Worm (Caenorhabditis elegans) whole organism, young adult: ENCODE results near the gene mlc-4.

Experiments
- B0035.1 ChIP-seq: sonication (generic microtip); optimal IDR thresholded peaks from 2 replicates; lab custom pipeline; 2016; ENCODE audit warnings: missing genetic modification characterization, mild to moderate bottlenecking, missing compliant biosample characterization, missing genotype, missing genetic modification reagents
- F49E8.2 ChIP-seq: sonication (generic microtip); optimal IDR thresholded peaks from 3 replicates; lab custom pipeline; 2017; ENCODE audit warnings: missing genetic modification characterization, mild to moderate bottlenecking, missing compliant biosample characterization, antibody characterized with exemption, moderate library complexity; ENCODE audit not compliant: insufficient read depth
- F55B11.4 ChIP-seq: sonication (generic microtip); optimal IDR thresholded peaks from 2 replicates; lab custom pipeline; 2016; ENCODE audit warnings: missing compliant biosample characterization, missing genetic modification characterization, borderline replicate concordance; ENCODE audit not compliant: insufficient read depth
- K12H6.12 ChIP-seq: fragments of 200-800 bp; sonication (Bioruptor generic); optimal IDR thresholded peaks from 2 replicates; lab custom pipeline; 2018; ENCODE audit warnings: mild to moderate bottlenecking, missing genetic modification characterization, missing compliant biosample characterization
- Y56A3A.18 ChIP-seq: fragments of 200-800 bp; sonication (Bioruptor generic); IDR thresholded peaks from 2 replicates; pipeline ENCODE4 v1.3.6; 2022; ENCODE audit warnings: missing genetic modification reagents, missing genetic modification characterization, missing compliant biosample characterization
- Y79H2A.3 ChIP-seq: fragments of 200-800 bp; sonication (Bioruptor generic); conservative IDR thresholded peaks from 2 replicates; pipeline ENCODE4 v1.3.6; 2022; ENCODE audit warnings: missing genetic modification reagents, missing genetic modification characterization, missing compliant biosample characterization
- Y95B8A.8 ChIP-seq: fragments of 200-800 bp; sonication (Bioruptor generic); IDR thresholded peaks from 2 replicates; pipeline ENCODE4 v1.3.6; 2022; ENCODE audit warnings: missing genetic modification reagents, missing genetic modification characterization, missing compliant biosample characterization
- akir-1 ChIP-seq: fragments of 200-800 bp; sonication (Bioruptor generic); optimal IDR thresholded peaks from 2 replicates; lab custom pipeline; 2018; ENCODE audit warnings: mild to moderate bottlenecking, missing genetic modification characterization, moderate library complexity, missing compliant biosample characterization
- ama-1 ChIP-seq, 3 experiments: fragments of 150-350 bp in 1 of 3; sonication (generic microtip) in 2 of 3; optimal IDR thresholded peaks; 2 replicates each; lab custom pipeline; 2014 to 2018; ENCODE audit warnings: missing biosample characterization in 2 of 3, missing genetic modification characterization in 2 of 3, missing genetic modification reagents in 2 of 3
- aptf-2 ChIP-seq: fragments of 200-800 bp; sonication (Bioruptor generic); conservative IDR thresholded peaks from 2 replicates; pipeline ENCODE4 v1.3.6; 2022; ENCODE audit warnings: missing genetic modification reagents, missing genetic modification characterization, missing compliant biosample characterization
- aptf-3 ChIP-seq: fragments of 200-800 bp; sonication (Bioruptor generic); IDR thresholded peaks from 2 replicates; pipeline ENCODE4 v1.3.6; 2022; ENCODE audit warnings: missing genetic modification characterization, missing compliant biosample characterization
- attf-3 ChIP-seq: fragments of 200-800 bp; sonication (Bioruptor generic); conservative IDR thresholded peaks from 2 replicates; pipeline ENCODE4 v1.3.6; 2022; ENCODE audit warnings: missing genetic modification reagents, missing genetic modification characterization, missing compliant biosample characterization
- attf-5 ChIP-seq: fragments of 200-800 bp; sonication (Bioruptor generic); optimal IDR thresholded peaks from 2 replicates; lab custom pipeline; 2018; ENCODE audit warnings: mild to moderate bottlenecking, missing genetic modification characterization, missing compliant biosample characterization
- bed-2 ChIP-seq: fragments of 200-800 bp; sonication (Bioruptor generic); IDR thresholded peaks from 2 replicates; pipeline ENCODE4 v1.3.6; 2022; ENCODE audit warnings: missing genetic modification reagents, missing genetic modification characterization, missing compliant biosample characterization
- ccch-3 ChIP-seq: fragments of 200-800 bp; sonication (Bioruptor generic); optimal IDR thresholded peaks from 2 replicates; lab custom pipeline; 2018; ENCODE audit warnings: mild to moderate bottlenecking, missing genetic modification characterization, missing compliant biosample characterization
- ceh-100 ChIP-seq: fragments of 200-800 bp; sonication (Bioruptor generic); IDR thresholded peaks from 2 replicates; pipeline ENCODE4 v1.3.6; 2022; ENCODE audit warnings: missing genetic modification reagents, missing genetic modification characterization, missing compliant biosample characterization
- die-1 ChIP-seq: sonication (generic microtip); optimal IDR thresholded peaks from 2 replicates; lab custom pipeline; 2016; ENCODE audit warnings: missing genotype, mild to moderate bottlenecking, missing genetic modification characterization, missing compliant biosample characterization
- dox-1 ChIP-seq: fragments of 200-800 bp; sonication (Bioruptor generic); IDR thresholded peaks from 2 replicates; pipeline ENCODE4 v1.3.6; 2022; ENCODE audit warnings: missing genetic modification reagents, missing genetic modification characterization, missing compliant biosample characterization
- dpff-1 ChIP-seq: sonication (generic microtip); optimal IDR thresholded peaks from 2 replicates; lab custom pipeline; 2017; ENCODE audit warnings: mild to moderate bottlenecking, missing genetic modification characterization, missing compliant biosample characterization
- efl-1 ChIP-seq: fragments of 150-350 bp; optimal IDR thresholded peaks from 2 replicates; lab custom pipeline; 2014; ENCODE audit warnings: missing biosample characterization, missing genetic modification reagents, missing genetic modification characterization
- egl-44 ChIP-seq: fragments of 200-800 bp; sonication (Bioruptor generic); IDR thresholded peaks from 2 replicates; pipeline ENCODE4 v1.3.6; 2022; ENCODE audit warnings: missing genetic modification reagents, missing genetic modification characterization, missing compliant biosample characterization
- fkh-3 ChIP-seq: sonication (generic microtip); optimal IDR thresholded peaks from 2 replicates; lab custom pipeline; 2016; ENCODE audit warnings: mild to moderate bottlenecking, missing genetic modification characterization, missing compliant biosample characterization
- hlh-12 ChIP-seq: sonication (generic microtip); optimal IDR thresholded peaks from 2 replicates; lab custom pipeline; 2016; ENCODE audit warnings: missing genetic modification characterization, missing compliant biosample characterization
- hmg-1.2 ChIP-seq: fragments of 200-800 bp; sonication (Bioruptor generic); IDR thresholded peaks from 2 replicates; pipeline ENCODE4 v1.3.6; 2022; ENCODE audit warnings: missing genetic modification reagents, missing genetic modification characterization, missing compliant biosample characterization
- lag-1 ChIP-seq: fragments of 200-800 bp; sonication (Bioruptor generic); IDR thresholded peaks from 2 replicates; pipeline ENCODE4 v1.3.6; 2022; ENCODE audit warnings: missing genetic modification reagents, missing genetic modification characterization, missing compliant biosample characterization
- let-526 ChIP-seq: fragments of 200-800 bp; sonication (Bioruptor generic); IDR thresholded peaks from 2 replicates; pipeline ENCODE4 v1.3.6; 2022; ENCODE audit warnings: missing genetic modification reagents, missing genetic modification characterization, missing compliant biosample characterization
- lin-26 ChIP-seq: fragments of 200-800 bp; sonication (Bioruptor generic); IDR thresholded peaks from 2 replicates; pipeline ENCODE4 v1.3.6; 2022; ENCODE audit warnings: missing genetic modification reagents, missing genetic modification characterization, missing compliant biosample characterization
- lin-35 ChIP-seq, 3 experiments: fragments of 150-350 bp in 2 of 3; sonication (generic microtip) in 1 of 3; optimal IDR thresholded peaks; 2 replicates each; lab custom pipeline; 2014 to 2018; ENCODE audit warnings: missing biosample characterization in 3 of 3, missing genetic modification characterization in 3 of 3, missing genetic modification reagents in 3 of 3
- lin-54 ChIP-seq: fragments of 200-800 bp; sonication (Bioruptor generic); optimal IDR thresholded peaks from 2 replicates; lab custom pipeline; 2018; ENCODE audit warnings: mild to moderate bottlenecking, missing genetic modification characterization, missing compliant biosample characterization
- lsy-27 ChIP-seq: sonication (generic microtip); optimal IDR thresholded peaks from 2 replicates; lab custom pipeline; 2017; ENCODE audit warnings: missing genetic modification characterization, mild to moderate bottlenecking, missing compliant biosample characterization, antibody characterized with exemption, missing genotype, borderline replicate concordance; ENCODE audit not compliant: insufficient read depth
- madf-3 ChIP-seq: fragments of 200-800 bp; sonication (Bioruptor generic); IDR thresholded peaks from 2 replicates; pipeline ENCODE4 v1.3.6; 2022; ENCODE audit warnings: missing genetic modification reagents, missing genetic modification characterization, missing compliant biosample characterization
- mcd-1 ChIP-seq: fragments of 200-800 bp; sonication (Bioruptor generic); IDR thresholded peaks from 2 replicates; pipeline ENCODE4 v1.3.6; 2022; ENCODE audit warnings: missing genetic modification reagents, missing genetic modification characterization, missing compliant biosample characterization
- nfya-1 ChIP-seq: sonication (generic microtip); optimal IDR thresholded peaks from 2 replicates; lab custom pipeline; 2017; ENCODE audit warnings: antibody characterized with exemption, missing compliant biosample characterization, missing genetic modification characterization, borderline replicate concordance; ENCODE audit not compliant: insufficient read depth
- nfyb-1 ChIP-seq: fragments of 200-800 bp; sonication (Bioruptor generic); IDR thresholded peaks from 2 replicates; pipeline ENCODE4 v1.3.6; 2022; ENCODE audit warnings: missing genetic modification reagents, missing genetic modification characterization, missing compliant biosample characterization
- nhr-179 ChIP-seq: sonication (generic microtip); optimal IDR thresholded peaks from 2 replicates; lab custom pipeline; 2016; ENCODE audit warnings: mild to moderate bottlenecking, missing genetic modification characterization, missing compliant biosample characterization
- nhr-80 ChIP-seq: sonication (generic microtip); optimal IDR thresholded peaks from 2 replicates; lab custom pipeline; 2016; ENCODE audit warnings: missing genetic modification characterization, missing compliant biosample characterization
- pbrm-1 ChIP-seq: fragments of 200-800 bp; sonication (Bioruptor generic); IDR thresholded peaks from 2 replicates; pipeline ENCODE4 v1.3.6; 2022; ENCODE audit warnings: missing genetic modification reagents, missing genetic modification characterization, missing compliant biosample characterization
- pha-4 ChIP-seq: fragments of 150-350 bp; sonication (generic microtip); optimal IDR thresholded peaks from 2 replicates; lab custom pipeline; 2014; ENCODE audit warnings: missing biosample characterization, missing genetic modification reagents, missing genetic modification characterization
- repo-1 ChIP-seq: sonication (generic microtip); optimal IDR thresholded peaks from 2 replicates; lab custom pipeline; 2017; ENCODE audit warnings: mild to moderate bottlenecking, missing genetic modification characterization, missing compliant biosample characterization
- rpc-1 ChIP-seq, 2 experiments: fragments of 150-350 bp in 1 of 2; sonication (generic microtip) in 1 of 2; optimal IDR thresholded peaks; 2 replicates each; lab custom pipeline; 2014 to 2018; ENCODE audit warnings: missing biosample characterization in 1 of 2, missing genetic modification characterization in 1 of 2, missing genetic modification reagents in 1 of 2, missing genotype in 1 of 2
- snpc-1.1 ChIP-seq: sonication (generic microtip); optimal IDR thresholded peaks from 2 replicates; lab custom pipeline; 2017; ENCODE audit warnings: missing genetic modification characterization, mild to moderate bottlenecking, missing compliant biosample characterization, antibody characterized with exemption, moderate library complexity, missing genotype, missing genetic modification reagents; ENCODE audit not compliant: insufficient read depth
- somi-1 ChIP-seq: fragments of 200-800 bp; sonication (Bioruptor generic); optimal IDR thresholded peaks from 2 replicates; lab custom pipeline; 2018; ENCODE audit warnings: mild to moderate bottlenecking, missing genetic modification characterization, missing compliant biosample characterization
- sptf-2 ChIP-seq: fragments of 200-800 bp; sonication (Bioruptor generic); optimal IDR thresholded peaks from 2 replicates; lab custom pipeline; 2018; ENCODE audit warnings: mild to moderate bottlenecking, missing genetic modification characterization, missing compliant biosample characterization
- tlf-1 ChIP-seq: fragments of 200-800 bp; sonication (Bioruptor generic); optimal IDR thresholded peaks from 2 replicates; lab custom pipeline; 2018; ENCODE audit warnings: mild to moderate bottlenecking, missing genetic modification characterization, missing compliant biosample characterization
- unc-62 ChIP-seq: fragments of 150-350 bp; optimal IDR thresholded peaks from 2 replicates; lab custom pipeline; 2014; ENCODE audit warnings: missing biosample characterization, missing genetic modification reagents, missing genetic modification characterization
- xnd-1 ChIP-seq: sonication (generic microtip); optimal IDR thresholded peaks from 2 replicates; lab custom pipeline; 2016; ENCODE audit warnings: missing genotype, missing genetic modification reagents, missing genetic modification characterization, missing compliant biosample characterization
- ztf-25 ChIP-seq: fragments of 200-800 bp; sonication (Bioruptor generic); IDR thresholded peaks from 2 replicates; pipeline ENCODE4 v1.3.6; 2022; ENCODE audit warnings: missing genetic modification reagents, missing genetic modification characterization, missing compliant biosample characterization

Gene mlc-4

DNA sequence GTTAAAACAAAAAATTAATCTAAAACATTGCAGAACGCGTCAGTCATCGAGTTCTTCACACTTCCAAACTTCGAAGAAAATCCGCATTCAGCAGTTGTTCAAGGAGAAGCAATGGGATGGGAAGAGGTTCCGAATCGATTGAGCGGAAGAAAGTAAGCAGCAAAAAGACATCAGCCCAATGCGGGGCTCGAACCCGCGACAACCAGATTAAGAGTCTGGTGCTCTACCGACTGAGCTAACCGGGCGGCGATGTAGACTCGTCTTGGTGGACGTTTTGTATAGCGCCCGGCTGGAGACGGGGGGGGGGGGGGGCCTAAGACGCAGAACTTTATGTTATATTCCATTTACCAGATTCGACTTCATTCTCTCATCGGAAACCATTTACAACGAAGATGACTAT is 33.2 kb upstream of the mlc-4 start (continued):
- TF ChIP-seq die-1 (peak; percentile 46), tlf-1 (no peak), dpff-1 (tag; lab: Kevin White, UChicago) (no peak), nfyb-1 (GFP tag; lab: Robert Waterston, UW) (peak; percentile 62; the same call in 1 of the 2 replicates), pha-4 (tag; lab: Kevin White, UChicago) (no peak), akir-1 (GFP tag; lab: Kevin White, UChicago) (no peak), ceh-100 (no peak; the same call in 1 of the 2 replicates), nhr-80 (no peak), hmg-1.2 (GFP tag; lab: Robert Waterston, UW) (peak; percentile 34; the same call in 1 of the 2 replicates), rpc-1 (optimal IDR thresholded peaks at IDR 0.05; lab: Kevin White, UChicago) (peak; percentile 55), rpc-1 (tag; optimal IDR thresholded peaks at IDR 0.05; lab: Kevin White, UChicago) (peak; percentile 71), ccch-3 (no peak), repo-1 (tag; lab: Kevin White, UChicago) (peak; percentile 43), ama-1 (optimal IDR thresholded peaks at IDR 0.05; lab: Kevin White, UChicago) (no peak), ama-1 (GFP tag; optimal IDR thresholded peaks at IDR 0.05; lab: Kevin White, UChicago) (no peak), ztf-25 (0 out of 2 replicates have a peak, but pooled peaks have one; percentile 37), F49E8.2 (no peak), Y79H2A.3 (GFP tag; lab: Robert Waterston, UW) (no peak), xnd-1 (no peak), attf-3 (GFP tag; lab: Robert Waterston, UW) (no peak), aptf-2 (GFP tag; lab: Robert Waterston, UW) (no peak), nhr-179 (tag; lab: Kevin White, UChicago) (no peak), bed-2 (GFP tag; lab: Robert Waterston, UW) (no peak), Y95B8A.8 (GFP tag; lab: Robert Waterston, UW) (no peak), lin-54 (GFP tag; lab: Kevin White, UChicago) (peak; percentile 32), Y56A3A.18 (GFP tag; lab: Robert Waterston, UW) (0 out of 2 replicates have a peak, but pooled peaks have one; percentile 42), lag-1 (no peak), let-526 (GFP tag; lab: Robert Waterston, UW) (no peak), egl-44 (GFP tag; lab: Robert Waterston, UW) (no peak), dox-1 (GFP tag; lab: Robert Waterston, UW) (peak; percentile 74; the same call in 1 of the 2 replicates), aptf-3 (peak; percentile 85; the same call in 1 of the 2 replicates), sptf-2 (no peak), lin-35 (GFP tag; optimal IDR thresholded peaks at IDR 0.05; lab: Kevin White, UChicago) (no peak), nfya-1 (tag; lab: Kevin White, UChicago) (no peak), lin-26 (GFP tag; lab: Robert Waterston, UW) (peak; percentile 88), unc-62 (GFP tag; lab: Kevin White, UChicago) (no peak), fkh-3 (tag; lab: Kevin White, UChicago) (no peak), B0035.1 (tag; lab: Kevin White, UChicago) (no peak), lsy-27 (tag; lab: Kevin White, UChicago) (no peak), snpc-1.1 (tag; lab: Kevin White, UChicago) (no peak), mcd-1 (peak; percentile 64), hlh-12 (tag; lab: Kevin White, UChicago) (no peak), pbrm-1 (GFP tag; lab: Robert Waterston, UW) (peak; percentile 69; the same call in 1 of the 2 replicates), attf-5 (GFP tag; lab: Kevin White, UChicago) (peak; percentile 20), efl-1 (GFP tag; lab: Kevin White, UChicago) (no peak), madf-3 (GFP tag; lab: Robert Waterston, UW) (no peak), K12H6.12 (tag; lab: Kevin White, UChicago) (no peak), F55B11.4 (no peak), somi-1 (no peak)
